Fruit fly (Drosophila melanogaster): ENCODE measurements around the gene CG32638.
A peak's percentile ranks its signal among the peaks of the same experiment; 100 is the strongest.

Gene CG32638

DNA sequence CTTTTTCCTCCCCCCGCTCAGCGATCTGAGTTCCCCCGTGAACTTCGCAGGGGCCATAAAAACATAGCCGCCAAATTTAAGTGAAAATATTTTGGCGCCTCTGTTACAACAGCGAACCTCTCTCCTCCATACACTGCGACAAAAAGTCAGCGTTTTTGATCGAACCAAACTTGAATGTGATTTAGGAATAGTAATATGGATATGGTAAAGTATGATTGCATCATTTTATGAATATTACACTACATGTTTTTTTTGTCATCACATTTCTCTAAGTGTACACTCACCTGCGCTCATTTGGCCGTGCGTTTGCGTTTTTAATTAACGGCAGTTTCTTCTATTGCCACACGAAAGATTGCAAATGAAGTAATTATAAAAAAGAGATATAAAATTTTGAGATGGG, 7.1 kb upstream of the CG32638 start (continued):
- TF ChIP-seq tup (GFP tag; optimal IDR thresholded peaks at IDR 0.05) (no peak), CG7745 (tag; optimal IDR thresholded peaks at IDR 0.05) (no peak), bowl (GFP tag; IDR thresholded peaks at IDR 0.05) (no peak), Optix (GFP tag; IDR thresholded peaks at IDR 0.05) (peak; percentile 61; the same call in 2 of the 3 replicates), knrl (GFP tag; IDR thresholded peaks at IDR 0.05; ENCODE audit: partially characterized antibody) (no peak), CG12391 (tag; optimal IDR thresholded peaks at IDR 0.05) (peak; percentile 59), NC2α (GFP tag; optimal IDR thresholded peaks at IDR 0.05) (no peak), CG11247 (GFP tag; IDR thresholded peaks at IDR 0.05) (0 out of 2 replicates have a peak, but pooled peaks have one; percentile 7), jing (GFP tag; optimal IDR thresholded peaks at IDR 0.05) (peak; percentile 54), Sry-δ (GFP tag; optimal IDR thresholded peaks at IDR 0.05) (peak; percentile 8), insv (GFP tag; optimal IDR thresholded peaks at IDR 0.05) (no peak), Rfx (GFP tag; IDR thresholded peaks at IDR 0.05) (peak; percentile 41; the same call in 1 of the 2 replicates), CG8290 (GFP tag; optimal IDR thresholded peaks at IDR 0.05) (no peak), CG8290 (tag; optimal IDR thresholded peaks at IDR 0.05) (peak in 1 of 2 experiments; percentile 64), fu2 (GFP tag; optimal IDR thresholded peaks at IDR 0.05) (peak; percentile 5), Dbx (GFP tag; IDR thresholded peaks at IDR 0.05) (no peak), mam (GFP tag; optimal IDR thresholded peaks at IDR 0.05) (peak; percentile 52), ac (GFP tag; optimal IDR thresholded peaks at IDR 0.05) (no peak), CG1603 (tag; optimal IDR thresholded peaks at IDR 0.05) (peak; percentile 74), zen (tag; optimal IDR thresholded peaks at IDR 0.05) (peak; percentile 20), CG15514 (GFP tag; optimal IDR thresholded peaks at IDR 0.05) (peak; percentile 35), B-H2 (GFP tag; optimal IDR thresholded peaks at IDR 0.05) (no peak), gcm (GFP tag; optimal IDR thresholded peaks at IDR 0.05) (peak; percentile 28), CG1529 (GFP tag; optimal IDR thresholded peaks at IDR 0.05) (peak; percentile 39), dysf (GFP tag; IDR thresholded peaks at IDR 0.05) (peak; percentile 61), CG4820 (GFP tag; optimal IDR thresholded peaks at IDR 0.05) (peak; percentile 62), Hmr (GFP tag; optimal IDR thresholded peaks at IDR 0.05) (peak; percentile 21), CG13296 (GFP tag; optimal IDR thresholded peaks at IDR 0.05) (no peak), cad (GFP tag; optimal IDR thresholded peaks at IDR 0.05) (no peak), gcm2 (GFP tag; optimal IDR thresholded peaks at IDR 0.05) (peak; percentile 19), CG2129 (GFP tag; IDR thresholded peaks at IDR 0.05; ENCODE audit: partially characterized antibody) (no peak), cas (GFP tag; IDR thresholded peaks at IDR 0.05) (no peak), gfzf (GFP tag; optimal IDR thresholded peaks at IDR 0.05) (no peak), onecut (GFP tag; IDR thresholded peaks at IDR 0.05) (peak; percentile 55), CG10565 (GFP tag; optimal IDR thresholded peaks at IDR 0.05) (no peak), tx (GFP tag; optimal IDR thresholded peaks at IDR 0.05) (peak; percentile 9), CG11504 (tag; optimal IDR thresholded peaks at IDR 0.05) (peak; percentile 79), CG14050 (GFP tag; IDR thresholded peaks at IDR 0.05) (peak; percentile 55; the same call in 1 of the 3 replicates), CG4730 (GFP tag; IDR thresholded peaks at IDR 0.05) (peak; percentile 34; the same call in 1 of the 2 replicates), otp (GFP tag; IDR thresholded peaks at IDR 0.05) (peak; percentile 54; the same call in 1 of the 3 replicates), CG12299 (tag; optimal IDR thresholded peaks at IDR 0.05) (no peak), CG17802 (tag; optimal IDR thresholded peaks at IDR 0.05) (no peak), Aef1 (GFP tag; IDR thresholded peaks at IDR 0.05) (peak; percentile 48; the same call in 1 of the 3 replicates), CG2712 (tag; optimal IDR thresholded peaks at IDR 0.05) (peak; percentile 64), bbx (GFP tag; IDR thresholded peaks at IDR 0.05; ENCODE audit: partially characterized antibody) (no peak), HmgD (GFP tag; optimal IDR thresholded peaks at IDR 0.05) (no peak), CG10462 (GFP tag; optimal IDR thresholded peaks at IDR 0.05) (peak; percentile 17), Chrac-16 (GFP tag; optimal IDR thresholded peaks at IDR 0.05) (peak; percentile 46), CG7271 (tag; optimal IDR thresholded peaks at IDR 0.05) (no peak), zen2 (GFP tag; IDR thresholded peaks at IDR 0.05; ENCODE audit: partially characterized antibody) (no peak), CG7928 (GFP tag; optimal IDR thresholded peaks at IDR 0.05) (no peak)
